Fruit fly (Drosophila melanogaster) whole organism, wandering third instar larva: ENCODE data around the gene Spp.

ENCODE experiments used
- Abd-B ChIP-seq: fragments of >200 bp; optimal IDR thresholded peaks from 2 replicates; lab custom pipeline; 2017; ENCODE audit warnings: missing biosample characterization, missing genetic modification characterization
- CG32264 ChIP-seq: fragments of 200-800 bp; sonication (Bioruptor generic); optimal IDR thresholded peaks from 2 replicates; lab custom pipeline; 2016; ENCODE audit warnings: missing biosample characterization, missing genetic modification characterization
- CG9705 ChIP-seq: fragments of 200-800 bp; sonication (Bioruptor generic); optimal IDR thresholded peaks from 2 replicates; lab custom pipeline; 2018; ENCODE audit warnings: missing biosample characterization, mild to moderate bottlenecking, missing genetic modification characterization
- CrebA ChIP-seq: fragments of 200-800 bp; sonication (Bioruptor generic); optimal IDR thresholded peaks from 2 replicates; lab custom pipeline; 2016; ENCODE audit warnings: missing biosample characterization, mild to moderate bottlenecking, missing genetic modification characterization, borderline replicate concordance
- Dfd ChIP-seq: fragments of >200 bp; optimal IDR thresholded peaks from 2 replicates; lab custom pipeline; 2017; ENCODE audit warnings: missing biosample characterization, missing genetic modification characterization
- Dif ChIP-seq: fragments of 200-275, 200-300 bp; sonication (Bioruptor generic); optimal IDR thresholded peaks from 2 replicates; lab custom pipeline; 2018; ENCODE audit warnings: missing biosample characterization, missing genetic modification characterization; ENCODE audit not compliant: partially characterized antibody
- GATAd ChIP-seq: sonication (Bioruptor generic); optimal IDR thresholded peaks from 2 replicates; lab custom pipeline; 2016; ENCODE audit warnings: missing biosample characterization, missing genetic modification characterization
- HLH106 ChIP-seq: fragments of 200-800 bp; optimal IDR thresholded peaks from 3 replicates; lab custom pipeline; 2019; ENCODE audit warnings: missing biosample characterization, mild to moderate bottlenecking, missing genetic modification characterization, moderate library complexity
- Hnf4 ChIP-seq: fragments of 200-800 bp; sonication (Bioruptor generic); optimal IDR thresholded peaks from 2 replicates; lab custom pipeline; 2016; ENCODE audit warnings: missing biosample characterization, mild to moderate bottlenecking, missing genetic modification characterization
- Hr78 ChIP-seq: fragments of >200 bp; optimal IDR thresholded peaks from 2 replicates; lab custom pipeline; 2017; ENCODE audit warnings: missing biosample characterization, missing genetic modification characterization
- Hr83 ChIP-seq: fragments of 200-300 bp; sonication (Bioruptor generic); optimal IDR thresholded peaks from 2 replicates; lab custom pipeline; 2016; ENCODE audit warnings: missing biosample characterization, mild to moderate bottlenecking, missing genetic modification characterization, moderate library complexity; ENCODE audit not compliant: poor library complexity, severe bottlenecking
- Jra ChIP-seq: sonication (Bioruptor generic); optimal IDR thresholded peaks from 2 replicates; lab custom pipeline; 2016; ENCODE audit warnings: missing biosample characterization, missing genetic modification characterization
- Mio ChIP-seq: sonication (Bioruptor generic); optimal IDR thresholded peaks from 2 replicates; lab custom pipeline; 2016; ENCODE audit warnings: missing biosample characterization, missing genetic modification characterization
- Myc ChIP-seq: fragments of >200 bp; optimal IDR thresholded peaks from 2 replicates; lab custom pipeline; 2017
- N ChIP-seq: fragments of >200 bp; optimal IDR thresholded peaks from 2 replicates; lab custom pipeline; 2018; ENCODE audit warnings: missing biosample characterization, missing external identifiers, missing genetic modification characterization
- OdsH ChIP-seq: fragments of 200-800 bp; sonication (Bioruptor generic); optimal IDR thresholded peaks from 2 replicates; lab custom pipeline; 2016; ENCODE audit warnings: missing biosample characterization, mild to moderate bottlenecking, missing genetic modification characterization
- Rel ChIP-seq, 2 experiments: fragments of 200-800 bp; sonication (Bioruptor generic) in 1 of 2; optimal IDR thresholded peaks; 2 replicates in 1 of 2; 3 replicates in 1 of 2; lab custom pipeline; 2016 to 2019; ENCODE audit warnings: mild to moderate bottlenecking in 2 of 2, missing biosample characterization in 2 of 2, missing genetic modification characterization in 2 of 2, moderate library complexity in 1 of 2
- Sp1 ChIP-seq: fragments of 200-800 bp; sonication (Bioruptor generic); optimal IDR thresholded peaks from 3 replicates; lab custom pipeline; 2019; ENCODE audit warnings: missing biosample characterization, mild to moderate bottlenecking, missing genetic modification characterization, moderate library complexity
- Vsx2 ChIP-seq: fragments of 200-300, 225-300 bp; sonication (Bioruptor generic); optimal IDR thresholded peaks from 2 replicates; lab custom pipeline; 2018; ENCODE audit warnings: missing biosample characterization, missing genetic modification characterization; ENCODE audit not compliant: partially characterized antibody
- br ChIP-seq: fragments of 200-800 bp; sonication (Bioruptor generic); optimal IDR thresholded peaks from 2 replicates; lab custom pipeline; 2016; ENCODE audit warnings: missing biosample characterization, missing genetic modification characterization
- brk ChIP-seq: fragments of 200-800 bp; sonication (Bioruptor generic); optimal IDR thresholded peaks from 2 replicates; lab custom pipeline; 2016; ENCODE audit warnings: missing biosample characterization, mild to moderate bottlenecking, missing genetic modification characterization
- dl ChIP-seq, 2 experiments: fragments of 175-275, 200-275 bp in 1 of 2; fragments of 200-275 bp in 1 of 2; sonication (Bioruptor generic); optimal IDR thresholded peaks; lab custom pipeline; 2018; ENCODE audit warnings: mild to moderate bottlenecking in 2 of 2, missing biosample characterization in 2 of 2, missing genetic modification characterization in 2 of 2, moderate library complexity in 2 of 2; ENCODE audit not compliant: partially characterized antibody in 2 of 2, insufficient read depth in 1 of 2
- dmrt93B ChIP-seq: fragments of 200-800 bp; sonication (Bioruptor generic); optimal IDR thresholded peaks from 2 replicates; lab custom pipeline; 2018; ENCODE audit warnings: missing biosample characterization, mild to moderate bottlenecking, missing genetic modification characterization
- dsf ChIP-seq: sonication (Bioruptor generic); optimal IDR thresholded peaks from 2 replicates; lab custom pipeline; 2016; ENCODE audit warnings: missing biosample characterization, missing genetic modification characterization, borderline replicate concordance
- ey ChIP-seq: fragments of 200-800 bp; sonication (Bioruptor generic); optimal IDR thresholded peaks from 2 replicates; lab custom pipeline; 2016; ENCODE audit warnings: missing biosample characterization, missing genetic modification characterization
- foxo ChIP-seq, 2 experiments: fragments of 200-800 bp; sonication (Bioruptor generic); optimal IDR thresholded peaks; 2 replicates in 1 of 2; 3 replicates in 1 of 2; lab custom pipeline; 2016 to 2017; ENCODE audit warnings: missing biosample characterization in 2 of 2, missing genetic modification characterization in 2 of 2
- fru ChIP-seq: fragments of 200-800 bp; sonication (Bioruptor generic); optimal IDR thresholded peaks from 3 replicates; lab custom pipeline; 2016; ENCODE audit warnings: missing biosample characterization, mild to moderate bottlenecking, missing genetic modification characterization
- h ChIP-seq: fragments of 200-800 bp; sonication (Bioruptor generic); optimal IDR thresholded peaks from 3 replicates; lab custom pipeline; 2016; ENCODE audit warnings: missing biosample characterization, mild to moderate bottlenecking, missing genetic modification characterization
- jim ChIP-seq: fragments of 175-275, 200-325 bp; sonication (Bioruptor generic); optimal IDR thresholded peaks from 2 replicates; lab custom pipeline; 2016; ENCODE audit warnings: missing biosample characterization, mild to moderate bottlenecking, missing genetic modification characterization
- lola ChIP-seq: fragments of >200 bp; optimal IDR thresholded peaks from 2 replicates; lab custom pipeline; 2017; ENCODE audit warnings: missing biosample characterization, missing genetic modification characterization
- pan ChIP-seq: fragments of >200 bp; optimal IDR thresholded peaks from 2 replicates; lab custom pipeline; 2017
- psq ChIP-seq: fragments of 200-800 bp; sonication (Bioruptor generic); optimal IDR thresholded peaks from 3 replicates; lab custom pipeline; 2017; ENCODE audit warnings: missing biosample characterization, mild to moderate bottlenecking, missing genetic modification characterization, moderate library complexity
- rgr ChIP-seq: fragments of 200-800 bp; sonication (Bioruptor generic); optimal IDR thresholded peaks from 3 replicates; lab custom pipeline; 2016; ENCODE audit warnings: missing biosample characterization, mild to moderate bottlenecking, missing genetic modification characterization
- sage ChIP-seq: fragments of 200-800 bp; sonication (Bioruptor generic); optimal IDR thresholded peaks from 2 replicates; lab custom pipeline; 2016; ENCODE audit warnings: missing biosample characterization, mild to moderate bottlenecking, missing genetic modification characterization
- sv ChIP-seq: fragments of 200-800 bp; sonication (Bioruptor generic); optimal IDR thresholded peaks from 3 replicates; lab custom pipeline; 2016; ENCODE audit warnings: missing biosample characterization, missing genetic modification characterization
- tai ChIP-seq: sonication (Bioruptor generic); optimal IDR thresholded peaks from 2 replicates; lab custom pipeline; 2016; ENCODE audit warnings: missing biosample characterization, missing genetic modification characterization
- usp ChIP-seq: fragments of >200 bp; optimal IDR thresholded peaks from 2 replicates; lab custom pipeline; 2017; ENCODE audit warnings: missing biosample characterization, missing genetic modification characterization
- woc ChIP-seq: sonication (Bioruptor generic); optimal IDR thresholded peaks from 2 replicates; lab custom pipeline; 2016; ENCODE audit warnings: missing biosample characterization, mild to moderate bottlenecking, missing genetic modification characterization

Gene Spp

DNA sequence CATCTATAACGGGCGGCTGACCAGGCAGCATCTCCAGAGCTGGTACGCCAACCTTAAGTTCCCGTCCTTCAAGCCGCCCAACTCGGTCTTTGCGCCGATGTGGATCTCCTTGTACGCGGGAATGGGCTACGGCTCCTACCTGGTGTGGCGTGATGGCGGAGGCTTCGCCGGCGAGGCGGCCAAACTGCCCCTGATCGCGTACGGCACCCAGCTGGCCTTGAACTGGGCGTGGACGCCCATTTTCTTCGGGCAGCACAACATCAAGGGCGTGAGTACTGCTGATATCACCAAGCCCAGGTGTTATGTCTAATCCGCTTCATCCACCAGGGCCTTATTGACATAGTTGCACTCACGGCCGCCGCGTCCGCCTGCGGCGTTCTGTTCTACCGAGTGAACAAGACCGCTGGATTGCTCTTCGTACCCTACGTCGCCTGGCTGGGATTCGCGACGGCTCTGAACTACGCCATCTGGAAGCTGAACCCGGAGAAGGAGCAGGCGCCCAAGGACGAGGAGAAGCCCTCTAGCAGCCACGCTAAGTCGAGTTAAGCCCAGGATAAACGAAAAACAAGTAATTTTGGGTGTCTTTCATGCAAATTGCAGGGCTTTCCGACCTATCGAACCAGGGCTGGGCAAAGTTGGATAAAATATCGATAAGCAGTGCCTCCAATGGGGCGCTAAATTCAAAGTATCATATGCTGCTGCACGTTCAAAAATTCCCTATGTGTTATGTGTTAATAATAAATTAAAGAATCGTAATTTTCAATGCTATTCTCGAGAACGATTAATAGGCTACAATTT, 15.5 kb upstream of the Spp start, which contains the start of gene rempA:
TSS of gene rempA (minus strand) at position 541 of the 798 bp plus-strand sequence.
- TF ChIP-seq dsf (GFP tag; lab: Kevin White, UChicago): no peak
- TF ChIP-seq GATAd: no peak
- TF ChIP-seq Myc (lab: Kevin White, UChicago): no peak
- no peak for TF ChIP-seq usp
- no peak for TF ChIP-seq CG9705 (GFP tag; lab: Kevin White, UChicago)
- no peak for TF ChIP-seq sv (GFP tag; lab: Kevin White, UChicago)
- TF ChIP-seq CG32264 (GFP tag; lab: Kevin White, UChicago): no peak
- no peak for TF ChIP-seq Jra (GFP tag; lab: Kevin White, UChicago)
- no peak for TF ChIP-seq Abd-B (GFP tag; lab: Kevin White, UChicago)
- no peak for TF ChIP-seq Hr83 (GFP tag; lab: Kevin White, UChicago)
- TF ChIP-seq Rel (GFP tag; optimal IDR thresholded peaks at IDR 0.05; lab: Kevin White, UChicago): no peak
- TF ChIP-seq Rel (tag; optimal IDR thresholded peaks at IDR 0.05; lab: Kevin White, UChicago): no peak
- TF ChIP-seq fru (GFP tag; lab: Kevin White, UChicago): no peak
- TF ChIP-seq dmrt93B (GFP tag; lab: Kevin White, UChicago): no peak
- no peak for TF ChIP-seq jim (GFP tag; lab: Kevin White, UChicago)

DNA sequence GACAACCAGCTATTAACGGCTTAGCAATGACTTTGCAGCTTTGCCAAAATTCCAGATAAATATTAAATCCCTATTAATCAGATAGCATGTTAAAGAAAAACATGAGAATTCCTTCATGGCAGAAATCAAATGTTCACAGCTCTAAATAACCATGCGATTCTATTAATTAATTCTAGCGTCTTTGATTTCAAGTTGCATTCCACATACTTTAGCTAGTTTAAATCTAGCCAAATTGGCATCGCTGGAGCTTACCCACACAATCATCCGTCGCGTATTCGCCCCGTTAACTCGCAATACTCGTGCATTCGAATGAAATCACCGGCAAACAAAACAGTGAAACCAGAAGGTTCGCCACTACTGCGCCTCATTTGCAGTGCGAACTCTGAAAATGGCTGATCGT, 14.9 kb upstream of the Spp start, which contains the start of gene Tspo:
TSS of gene Tspo (plus strand) at position 302 of the 400 bp plus-strand sequence.
- no peak for TF ChIP-seq Rel (GFP tag; optimal IDR thresholded peaks at IDR 0.05; lab: Kevin White, UChicago)
- peak; percentile 58 for TF ChIP-seq Rel (tag; optimal IDR thresholded peaks at IDR 0.05; lab: Kevin White, UChicago)
- TF ChIP-seq psq (GFP tag; lab: Kevin White, UChicago): no peak
- no peak for TF ChIP-seq CG9705 (GFP tag; lab: Kevin White, UChicago)
- no peak for TF ChIP-seq br (GFP tag; lab: Kevin White, UChicago)
- TF ChIP-seq sv (GFP tag; lab: Kevin White, UChicago): no peak
- TF ChIP-seq Mio (GFP tag; lab: Kevin White, UChicago): no peak
- TF ChIP-seq Myc (lab: Kevin White, UChicago): peak; percentile 96
- no peak for TF ChIP-seq Abd-B (GFP tag; lab: Kevin White, UChicago)
- no peak for TF ChIP-seq jim (GFP tag; lab: Kevin White, UChicago)
- TF ChIP-seq dsf (GFP tag; lab: Kevin White, UChicago): no peak
- TF ChIP-seq CrebA (GFP tag; lab: Kevin White, UChicago): no peak
- no peak for TF ChIP-seq foxo (GFP tag; optimal IDR thresholded peaks at IDR 0.05; lab: Kevin White, UChicago)
- no peak for TF ChIP-seq Vsx2
- no peak for TF ChIP-seq rgr (GFP tag; lab: Kevin White, UChicago)
- no peak for TF ChIP-seq dmrt93B (GFP tag; lab: Kevin White, UChicago)
- TF ChIP-seq Hr78 (GFP tag; lab: Kevin White, UChicago): no peak
- no peak for TF ChIP-seq Jra (GFP tag; lab: Kevin White, UChicago)
- TF ChIP-seq Hnf4 (GFP tag; lab: Kevin White, UChicago): no peak
- TF ChIP-seq Hr83 (GFP tag; lab: Kevin White, UChicago): peak; percentile 6
- TF ChIP-seq sage (GFP tag; lab: Kevin White, UChicago): no peak
- TF ChIP-seq N (GFP tag; lab: Kevin White, UChicago): peak; percentile 8
- no peak for TF ChIP-seq h
- TF ChIP-seq HLH106: peak; percentile 1
- TF ChIP-seq Dif (GFP tag; lab: Kevin White, UChicago): peak; percentile 14
- no peak for TF ChIP-seq brk (GFP tag; lab: Kevin White, UChicago)
- TF ChIP-seq ey (GFP tag; lab: Kevin White, UChicago): no peak
- TF ChIP-seq CG32264 (GFP tag; lab: Kevin White, UChicago): no peak
- no peak for TF ChIP-seq pan
- TF ChIP-seq dl (GFP tag; optimal IDR thresholded peaks at IDR 0.05; lab: Kevin White, UChicago; ENCODE audit: insufficient read depth in 1 of 2, partially characterized antibody in 2 of 2): no peak
- TF ChIP-seq fru (GFP tag; lab: Kevin White, UChicago): no peak
- TF ChIP-seq tai (GFP tag; lab: Kevin White, UChicago): no peak
- no peak for TF ChIP-seq Sp1 (GFP tag; lab: Kevin White, UChicago)
- TF ChIP-seq GATAd: no peak
- no peak for TF ChIP-seq Dfd (GFP tag; lab: Kevin White, UChicago)
- TF ChIP-seq woc: peak; percentile 71
- TF ChIP-seq usp: no peak
- no peak for TF ChIP-seq lola (GFP tag; lab: Kevin White, UChicago)
- peak; percentile 8 for TF ChIP-seq OdsH
- TF ChIP-seq, all 38 proteins: peak for 8
